Fruit fly (Drosophila melanogaster) whole organism, adult: Measurements from ENCODE around the gene Prosbeta2R1.

Source experiments
- CG14711 ChIP-seq: fragments of 200-800 bp; sonication (Bioruptor generic); optimal IDR thresholded peaks from 2 replicates; lab custom pipeline; 2018; ENCODE audit warnings: missing biosample characterization, mild to moderate bottlenecking, missing genetic modification characterization, moderate library complexity
- CG1620 ChIP-seq: fragments of 200-800 bp; sonication (Bioruptor generic); optimal IDR thresholded peaks from 2 replicates; lab custom pipeline; 2016; ENCODE audit warnings: missing biosample characterization, missing genetic modification characterization
- CG5204 ChIP-seq: fragments of 200-800 bp; sonication (Bioruptor generic); optimal IDR thresholded peaks from 2 replicates; lab custom pipeline; 2016; ENCODE audit warnings: missing biosample characterization, missing genetic modification characterization
- CG7101 ChIP-seq: fragments of 200-800 bp; sonication (Bioruptor generic); optimal IDR thresholded peaks from 2 replicates; lab custom pipeline; 2018; ENCODE audit warnings: missing biosample characterization, mild to moderate bottlenecking, missing genetic modification characterization, moderate library complexity
- cnc ChIP-seq, 2 experiments: fragments of >200 bp; optimal IDR thresholded peaks; 2 replicates each; lab custom pipeline; 2017
- kay ChIP-seq: fragments of 200-800 bp; sonication (Bioruptor generic); peaks from one replicate; lab custom pipeline; 2016; ENCODE audit warnings: missing biosample characterization, missing genetic modification characterization, borderline replicate concordance
- toe ChIP-seq: fragments of 200-800 bp; sonication (Bioruptor generic); optimal IDR thresholded peaks from 2 replicates; lab custom pipeline; 2016; ENCODE audit warnings: missing biosample characterization, missing genetic modification characterization

- TF ChIP-seq kay (GFP tag; lab: Kevin White, UChicago) (no peak), toe (no peak), cnc (optimal IDR thresholded peaks at IDR 0.05; lab: Kevin White, UChicago) (no peak), CG7101 (tag; lab: Kevin White, UChicago) (no peak), CG5204 (GFP tag; lab: Kevin White, UChicago) (no peak), CG14711 (no peak), CG1620 (GFP tag; lab: Kevin White, UChicago) (no peak)
These were observed 25.3 kb upstream of the Prosbeta2R1 start for dm6 chrX:5783260-5784040.
